Fruit fly (Drosophila melanogaster) whole organism, embryonic: ENCODE data around the gene CG7164.

Experiments used
- BtbVII ChIP-seq: fragments of 200-800 bp; sonication (Bioruptor generic); optimal IDR thresholded peaks from 3 replicates; lab custom pipeline; 2017; ENCODE audit warnings: missing biosample characterization, mild to moderate bottlenecking, missing genetic modification characterization
- CG11560 ChIP-seq: fragments of 200-800 bp; sonication (Bioruptor generic); IDR thresholded peaks from 3 replicates; pipeline ENCODE4 v1.3.6; 2022; ENCODE audit warnings: missing biosample characterization, missing genetic modification characterization
- CG12299 ChIP-seq: fragments of 200-800 bp; sonication (Bioruptor generic); optimal IDR thresholded peaks from 2 replicates; lab custom pipeline; 2018; ENCODE audit warnings: missing biosample characterization, mild to moderate bottlenecking, missing genetic modification characterization
- CG15269 ChIP-seq: fragments of 200-800 bp; sonication (Bioruptor generic); optimal IDR thresholded peaks from 2 replicates; lab custom pipeline; 2018; ENCODE audit warnings: missing biosample characterization, mild to moderate bottlenecking, missing genetic modification characterization, moderate library complexity
- CG16815 ChIP-seq: fragments of 200-800 bp; sonication (Bioruptor generic); optimal IDR thresholded peaks from 3 replicates; lab custom pipeline; 2017; ENCODE audit warnings: missing biosample characterization, mild to moderate bottlenecking, missing genetic modification characterization
- CG16863 ChIP-seq: fragments of 200-800 bp; sonication (Bioruptor generic); optimal IDR thresholded peaks from 3 replicates; lab custom pipeline; 2016; ENCODE audit warnings: missing biosample characterization, missing genetic modification characterization
- CG17802 ChIP-seq: fragments of 200-800 bp; sonication (Bioruptor generic); optimal IDR thresholded peaks from 2 replicates; lab custom pipeline; 2018; ENCODE audit warnings: missing biosample characterization, mild to moderate bottlenecking, missing genetic modification characterization, moderate library complexity
- CG17912 ChIP-seq: fragments of 200-800 bp; sonication (Bioruptor generic); optimal IDR thresholded peaks from 2 replicates; lab custom pipeline; 2018; ENCODE audit warnings: missing biosample characterization, mild to moderate bottlenecking, missing genetic modification characterization
- CG2889 ChIP-seq: fragments of 200-800 bp; sonication (Bioruptor generic); IDR thresholded peaks from 3 replicates; pipeline ENCODE4 v1.3.6; 2022; ENCODE audit warnings: missing biosample characterization, missing genetic modification characterization
- CG30403 ChIP-seq: fragments of 200-800 bp; sonication (Bioruptor generic); optimal IDR thresholded peaks from 3 replicates; lab custom pipeline; 2016; ENCODE audit warnings: missing biosample characterization, missing genetic modification characterization
- CG43689 ChIP-seq: fragments of 200-800 bp; sonication (Bioruptor generic); IDR thresholded peaks from 2 replicates; pipeline ENCODE4 v1.3.6; 2022; ENCODE audit warnings: missing biosample characterization, missing genetic modification characterization
- CG4617 ChIP-seq: fragments of 200-800 bp; sonication (Bioruptor generic); optimal IDR thresholded peaks from 3 replicates; lab custom pipeline; 2016; ENCODE audit warnings: missing biosample characterization, missing genetic modification characterization, borderline replicate concordance
- CG6791 ChIP-seq: fragments of 200-800 bp; sonication (Bioruptor generic); IDR thresholded peaks from 3 replicates; pipeline ENCODE4 v1.3.6; 2022; ENCODE audit warnings: missing biosample characterization, missing genetic modification characterization; ENCODE audit not compliant: partially characterized antibody
- CG7556 ChIP-seq: fragments of 200-800 bp; sonication (Bioruptor generic); optimal IDR thresholded peaks from 2 replicates; lab custom pipeline; 2017; ENCODE audit warnings: missing biosample characterization, mild to moderate bottlenecking, missing genetic modification characterization
- Dad ChIP-seq: fragments of 200-800 bp; sonication (Bioruptor generic); optimal IDR thresholded peaks from 3 replicates; lab custom pipeline; 2016; ENCODE audit warnings: missing biosample characterization, missing genetic modification characterization
- Dfd ChIP-seq, 2 experiments: fragments of >200 bp; optimal IDR thresholded peaks; 2 replicates each; lab custom pipeline; 2017; ENCODE audit warnings: missing biosample characterization in 2 of 2, missing genetic modification characterization in 2 of 2
- Eip74EF ChIP-seq, 2 experiments: fragments of 200-800 bp in 1 of 2; fragments of >200 bp in 1 of 2; sonication (Bioruptor generic) in 1 of 2; optimal IDR thresholded peaks; 2 replicates each; lab custom pipeline; 2017 to 2019; ENCODE audit warnings: missing biosample characterization in 2 of 2, missing genetic modification characterization in 2 of 2, mild to moderate bottlenecking in 1 of 2, moderate library complexity in 1 of 2
- Ets65A ChIP-seq: fragments of 200-800 bp; sonication (Bioruptor generic); peaks from one replicate; lab custom pipeline; 2016; ENCODE audit warnings: missing biosample characterization, missing genetic modification characterization
- Hr39 ChIP-seq: fragments of >200 bp; optimal IDR thresholded peaks from 2 replicates; lab custom pipeline; 2017
- Med ChIP-seq: fragments of 200-800 bp; sonication (Bioruptor generic); peaks from one replicate; lab custom pipeline; 2016; ENCODE audit warnings: missing biosample characterization, missing genetic modification characterization, mild to moderate bottlenecking, inconsistent platforms, moderate library complexity
- NK7.1 ChIP-seq: fragments of 200-800 bp; sonication (Bioruptor generic); optimal IDR thresholded peaks from 3 replicates; lab custom pipeline; 2016; ENCODE audit warnings: missing biosample characterization, missing genetic modification characterization
- Side ChIP-seq: fragments of 200-800 bp; sonication (Bioruptor generic); optimal IDR thresholded peaks from 2 replicates; lab custom pipeline; 2016; ENCODE audit warnings: missing biosample characterization, missing genetic modification characterization
- Sox100B ChIP-seq: fragments of 200-800 bp; sonication (Bioruptor generic); optimal IDR thresholded peaks from 3 replicates; lab custom pipeline; 2018; ENCODE audit warnings: missing biosample characterization, mild to moderate bottlenecking, missing genetic modification characterization
- Sry-β ChIP-seq: fragments of 200-800 bp; sonication (Bioruptor generic); optimal IDR thresholded peaks from 2 replicates; lab custom pipeline; 2018; ENCODE audit warnings: missing biosample characterization, mild to moderate bottlenecking, missing genetic modification characterization, moderate library complexity
- Xrp1 ChIP-seq: fragments of 200-800 bp; sonication (Bioruptor generic); IDR thresholded peaks from 2 replicates; pipeline ENCODE4 v1.3.6; 2022; ENCODE audit warnings: missing biosample characterization, missing genetic modification characterization
- az2 ChIP-seq: fragments of 200-800 bp; sonication (Bioruptor generic); optimal IDR thresholded peaks from 3 replicates; lab custom pipeline; 2016; ENCODE audit warnings: missing biosample characterization, missing genetic modification characterization
- bigmax ChIP-seq: fragments of 200-800 bp; sonication (Bioruptor generic); optimal IDR thresholded peaks from 2 replicates; lab custom pipeline; 2018; ENCODE audit warnings: missing biosample characterization, mild to moderate bottlenecking, missing genetic modification characterization
- btn ChIP-seq: fragments of 200-800 bp; sonication (Bioruptor generic); optimal IDR thresholded peaks from 2 replicates; lab custom pipeline; 2016; ENCODE audit warnings: missing biosample characterization, missing genetic modification characterization
- chm ChIP-seq: fragments of 200-800 bp; sonication (Bioruptor generic); IDR thresholded peaks from 2 replicates; pipeline ENCODE4 v1.3.6; 2022; ENCODE audit warnings: missing biosample characterization, missing genetic modification characterization
- chn ChIP-seq: fragments of 200-800 bp; sonication (Bioruptor generic); optimal IDR thresholded peaks from 2 replicates; lab custom pipeline; 2016; ENCODE audit warnings: missing biosample characterization, missing genetic modification characterization
- croc ChIP-seq: fragments of 200-800 bp; sonication (Bioruptor generic); conservative IDR thresholded peaks from 3 replicates; pipeline ENCODE4 v1.3.6; 2022; ENCODE audit warnings: missing biosample characterization, missing genetic modification characterization
- crp ChIP-seq, 2 experiments: fragments of 200-800 bp; sonication (Bioruptor generic); optimal IDR thresholded peaks; 2 replicates in 1 of 2; 3 replicates in 1 of 2; lab custom pipeline; 2017; ENCODE audit warnings: missing biosample characterization in 2 of 2, missing genetic modification characterization in 2 of 2, mild to moderate bottlenecking in 1 of 2, moderate library complexity in 1 of 2
- da ChIP-seq: fragments of 200-800 bp; sonication (Bioruptor generic); optimal IDR thresholded peaks from 2 replicates; lab custom pipeline; 2016; ENCODE audit warnings: missing biosample characterization, missing genetic modification characterization
- dan ChIP-seq: fragments of 200-800 bp; sonication (Bioruptor generic); IDR thresholded peaks from 2 replicates; pipeline ENCODE4 v1.3.6; 2022; ENCODE audit warnings: missing biosample characterization, missing genetic modification characterization
- dimm ChIP-seq: fragments of 200-800 bp; sonication (Bioruptor generic); IDR thresholded peaks from 2 replicates; pipeline ENCODE4 v1.3.6; 2022; ENCODE audit warnings: missing biosample characterization, missing genetic modification characterization
- disco-r ChIP-seq: fragments of 200-800 bp; sonication (Bioruptor generic); optimal IDR thresholded peaks from 2 replicates; lab custom pipeline; 2016; ENCODE audit warnings: missing biosample characterization, missing genetic modification characterization
- dm ChIP-seq: fragments of 200-800 bp; sonication (Bioruptor generic); optimal IDR thresholded peaks from 3 replicates; lab custom pipeline; 2016; ENCODE audit warnings: missing biosample characterization, missing genetic modification characterization
- ewg ChIP-seq: fragments of 200-800 bp; sonication (Bioruptor generic); optimal IDR thresholded peaks from 3 replicates; lab custom pipeline; 2017; ENCODE audit warnings: mild to moderate bottlenecking, missing biosample characterization, missing genetic modification reagents, missing genetic modification characterization
- fd96Cb ChIP-seq: fragments of 200-800 bp; sonication (Bioruptor generic); optimal IDR thresholded peaks from 2 replicates; lab custom pipeline; 2018; ENCODE audit warnings: missing biosample characterization, mild to moderate bottlenecking, missing genetic modification characterization, moderate library complexity
- hbn ChIP-seq: fragments of 200-800 bp; sonication (Bioruptor generic); IDR thresholded peaks from 2 replicates; pipeline ENCODE4 v1.3.6; 2022; ENCODE audit warnings: missing biosample characterization, missing genetic modification characterization; ENCODE audit not compliant: partially characterized antibody
- org-1 ChIP-seq: fragments of 200-800 bp; sonication (Bioruptor generic); optimal IDR thresholded peaks from 2 replicates; lab custom pipeline; 2017; ENCODE audit warnings: missing biosample characterization, missing genetic modification characterization
- pb ChIP-seq: fragments of 200-800 bp; sonication (Bioruptor generic); optimal IDR thresholded peaks from 3 replicates; lab custom pipeline; 2016; ENCODE audit warnings: missing biosample characterization, missing genetic modification characterization
- phol ChIP-seq: fragments of 200-800 bp; sonication (Bioruptor generic); optimal IDR thresholded peaks from 3 replicates; lab custom pipeline; 2018; ENCODE audit warnings: missing biosample characterization, mild to moderate bottlenecking, missing genetic modification characterization, moderate library complexity
- pzg ChIP-seq: fragments of 200-800 bp; sonication (Bioruptor generic); optimal IDR thresholded peaks from 3 replicates; lab custom pipeline; 2018; ENCODE audit warnings: missing biosample characterization, mild to moderate bottlenecking, missing genetic modification characterization, moderate library complexity
- schlank ChIP-seq: fragments of 200-800 bp; sonication (Bioruptor generic); optimal IDR thresholded peaks from 2 replicates; lab custom pipeline; 2018; ENCODE audit warnings: missing biosample characterization, mild to moderate bottlenecking, missing genetic modification characterization
- scrt ChIP-seq: fragments of 200-800 bp; sonication (Bioruptor generic); optimal IDR thresholded peaks from 2 replicates; lab custom pipeline; 2018; ENCODE audit warnings: missing biosample characterization, mild to moderate bottlenecking, missing genetic modification characterization, moderate library complexity
- sd ChIP-seq: fragments of 200-800 bp; sonication (Bioruptor generic); optimal IDR thresholded peaks from 3 replicates; lab custom pipeline; 2018; ENCODE audit warnings: missing biosample characterization, mild to moderate bottlenecking, missing genetic modification characterization, moderate library complexity
- sens-2 ChIP-seq: fragments of 200-800 bp; sonication (Bioruptor generic); IDR thresholded peaks from 2 replicates; pipeline ENCODE4 v1.3.6; 2022; ENCODE audit warnings: missing biosample characterization, missing genetic modification characterization
- stc ChIP-seq: fragments of 200-800 bp; sonication (Bioruptor generic); IDR thresholded peaks from 2 replicates; pipeline ENCODE4 v1.3.6; 2022; ENCODE audit warnings: missing biosample characterization, missing genetic modification characterization
- vvl ChIP-seq: fragments of 200-800 bp; sonication (Bioruptor generic); IDR thresholded peaks from 2 replicates; pipeline ENCODE4 v1.3.6; 2022; ENCODE audit warnings: missing biosample characterization, missing genetic modification characterization
- wor ChIP-seq: fragments of 200-800 bp; sonication (Bioruptor generic); IDR thresholded peaks from 2 replicates; pipeline ENCODE4 v1.3.6; 2022; ENCODE audit warnings: missing biosample characterization, missing genetic modification characterization
- z ChIP-seq: fragments of 200-800 bp; sonication (Bioruptor generic); IDR thresholded peaks from 3 replicates; pipeline ENCODE4 v1.3.6; 2022; ENCODE audit warnings: missing biosample characterization, missing genetic modification characterization

Gene CG7164

dm6 chr2L:7810519-7810918, 29.3 kb downstream of the CG7164 start, which contains the start of gene Cdc14 (continued):
- no peak for TF ChIP-seq CG16815 (GFP tag; lab: Kevin White, UChicago)
- no peak for TF ChIP-seq Dad (GFP tag; lab: Kevin White, UChicago)
- TF ChIP-seq crp (GFP tag; optimal IDR thresholded peaks at IDR 0.05; lab: Kevin White, UChicago) = no peak
- peak; percentile 30 for TF ChIP-seq scrt (GFP tag; lab: Kevin White, UChicago)
- TF ChIP-seq CG43689 (GFP tag; lab: Robert Waterston, UW) = no peak
- TF ChIP-seq CG2889 = no peak
- no peak for TF ChIP-seq CG11560 (tag; lab: Robert Waterston, UW)
- peak; percentile 60 for TF ChIP-seq pzg (GFP tag; lab: Kevin White, UChicago)
- TF ChIP-seq CG6791 (GFP tag; lab: Robert Waterston, UW) = peak; percentile 45; the same call in 2 of the 3 replicates
- 0 out of 2 replicates have a peak, but pooled peaks have one; percentile 7 for TF ChIP-seq vvl
- TF ChIP-seq dimm (GFP tag; lab: Robert Waterston, UW) = no peak
- TF ChIP-seq CG4617 (GFP tag; lab: Kevin White, UChicago) = no peak
- no peak for TF ChIP-seq az2 (GFP tag; lab: Kevin White, UChicago)
- TF ChIP-seq croc (GFP tag; lab: Robert Waterston, UW) = no peak
- TF ChIP-seq BtbVII (GFP tag; lab: Kevin White, UChicago) = no peak
- no peak for TF ChIP-seq ewg
- no peak for TF ChIP-seq disco-r (GFP tag; lab: Kevin White, UChicago)
- no peak for TF ChIP-seq schlank (tag; lab: Kevin White, UChicago)
- no peak for TF ChIP-seq sd (tag; lab: Kevin White, UChicago)
- no peak for TF ChIP-seq pb
- TF ChIP-seq CG17912 (GFP tag; lab: Kevin White, UChicago) = no peak
- TF ChIP-seq stc (GFP tag; lab: Robert Waterston, UW) = peak; percentile 46; the same call in 1 of the 2 replicates
- TF ChIP-seq Eip74EF (GFP tag; optimal IDR thresholded peaks at IDR 0.05; lab: Kevin White, UChicago) = peak in 1 of 2 experiments; percentile 10
- TF ChIP-seq CG7556 (GFP tag; lab: Kevin White, UChicago) = no peak
- no peak for TF ChIP-seq CG12299 (tag; lab: Kevin White, UChicago)
- TF ChIP-seq CG17802 (tag; lab: Kevin White, UChicago) = no peak
- TF ChIP-seq btn (GFP tag; lab: Kevin White, UChicago) = no peak
- TF ChIP-seq sens-2 = no peak
- no peak for TF ChIP-seq Side (GFP tag; lab: Kevin White, UChicago)
- TF ChIP-seq Sox100B (GFP tag; lab: Kevin White, UChicago) = no peak
- TF ChIP-seq Dfd (GFP tag; optimal IDR thresholded peaks at IDR 0.05; lab: Kevin White, UChicago) = no peak
- TF ChIP-seq Hr39 (lab: Kevin White, UChicago) = no peak
- no peak for TF ChIP-seq dm (GFP tag; lab: Kevin White, UChicago)
- no peak for TF ChIP-seq CG15269 (tag; lab: Kevin White, UChicago)
- TF ChIP-seq Xrp1 (GFP tag; lab: Robert Waterston, UW) = no peak
- peak; percentile 57; the same call in 2 of the 3 replicates for TF ChIP-seq z (GFP tag; lab: Robert Waterston, UW)
- TF ChIP-seq Med = peak; percentile 90
- TF ChIP-seq org-1 = no peak
- TF ChIP-seq dan (GFP tag; lab: Robert Waterston, UW) = no peak
- TF ChIP-seq chm = peak; percentile 43; the same call in 1 of the 2 replicates
- TF ChIP-seq NK7.1 (GFP tag; lab: Kevin White, UChicago) = no peak
- TF ChIP-seq Sry-β = no peak
- no peak for TF ChIP-seq CG16863 (GFP tag; lab: Kevin White, UChicago)
- no peak for TF ChIP-seq wor (GFP tag; lab: Robert Waterston, UW)
- TF ChIP-seq da = no peak
- no peak for TF ChIP-seq chn (GFP tag; lab: Kevin White, UChicago)
- TF ChIP-seq bigmax (GFP tag; lab: Kevin White, UChicago) = no peak
- TF ChIP-seq Ets65A (GFP tag; lab: Kevin White, UChicago) = no peak
- no peak for TF ChIP-seq fd96Cb (tag; lab: Kevin White, UChicago)
- no peak for TF ChIP-seq CG30403 (GFP tag; lab: Kevin White, UChicago)
- peak; percentile 66 for TF ChIP-seq hbn (GFP tag; lab: Robert Waterston, UW)
- no peak for TF ChIP-seq phol (tag; lab: Kevin White, UChicago)
